Worm (Caenorhabditis elegans) whole organism, young adult: ENCODE data around the gene dbl-1.
A peak's percentile ranks its signal among the peaks of the same experiment; 100 is the strongest.

Source experiments
- B0035.1 ChIP-seq: sonication (generic microtip); optimal IDR thresholded peaks from 2 replicates; lab custom pipeline; 2016; ENCODE audit warnings: missing genetic modification characterization, mild to moderate bottlenecking, missing compliant biosample characterization, missing genotype, missing genetic modification reagents
- B0261.1 ChIP-seq: sonication (generic microtip); optimal IDR thresholded peaks from 2 replicates; lab custom pipeline; 2016; ENCODE audit warnings: mild to moderate bottlenecking, missing genetic modification characterization, moderate library complexity, missing compliant biosample characterization
- B0336.3 ChIP-seq: fragments of 200-800 bp; sonication (Bioruptor generic); IDR thresholded peaks from 2 replicates; pipeline ENCODE4 v1.3.6; 2022; ENCODE audit warnings: missing genetic modification characterization, missing compliant biosample characterization
- C06A6.2 ChIP-seq: fragments of 200-800 bp; sonication (Bioruptor generic); conservative IDR thresholded peaks from 2 replicates; pipeline ENCODE4 v1.3.6; 2022; ENCODE audit warnings: missing genetic modification characterization, missing compliant biosample characterization
- C17E4.6 ChIP-seq: fragments of 200-800 bp; sonication (Bioruptor generic); IDR thresholded peaks from 2 replicates; pipeline ENCODE4 v1.3.6; 2022; ENCODE audit warnings: missing genetic modification reagents, missing genetic modification characterization, missing compliant biosample characterization
- F22D6.2 ChIP-seq: sonication (generic microtip); optimal IDR thresholded peaks from 2 replicates; lab custom pipeline; 2016; ENCODE audit warnings: mild to moderate bottlenecking, missing genetic modification characterization, missing compliant biosample characterization
- F23B12.7 ChIP-seq: sonication (generic microtip); optimal IDR thresholded peaks from 2 replicates; lab custom pipeline; 2017; ENCODE audit warnings: missing genetic modification characterization, mild to moderate bottlenecking, missing compliant biosample characterization, antibody characterized with exemption, moderate library complexity; ENCODE audit not compliant: insufficient read depth
- F33H1.4 ChIP-seq: fragments of 200-800 bp; sonication (Bioruptor generic); IDR thresholded peaks from 2 replicates; pipeline ENCODE4 v1.3.6; 2022; ENCODE audit warnings: missing genetic modification reagents, missing genetic modification characterization, missing compliant biosample characterization
- F52B5.7 ChIP-seq: sonication (generic microtip); optimal IDR thresholded peaks from 2 replicates; lab custom pipeline; 2016; ENCODE audit warnings: mild to moderate bottlenecking, missing genetic modification characterization, missing compliant biosample characterization
- F57A8.1 ChIP-seq: fragments of 200-800 bp; sonication (Bioruptor generic); optimal IDR thresholded peaks from 2 replicates; lab custom pipeline; 2018; ENCODE audit warnings: mild to moderate bottlenecking, missing genetic modification characterization, moderate library complexity, missing compliant biosample characterization
- F57C9.4 ChIP-seq: sonication (generic microtip); optimal IDR thresholded peaks from 2 replicates; lab custom pipeline; 2017; ENCODE audit warnings: mild to moderate bottlenecking, missing genetic modification characterization, missing compliant biosample characterization
- K11D2.4 ChIP-seq: fragments of 200-800 bp; sonication (Bioruptor generic); IDR thresholded peaks from 2 replicates; pipeline ENCODE4 v1.3.6; 2022; ENCODE audit warnings: missing genetic modification reagents, missing genetic modification characterization, missing compliant biosample characterization
- Y56A3A.18 ChIP-seq: fragments of 200-800 bp; sonication (Bioruptor generic); IDR thresholded peaks from 2 replicates; pipeline ENCODE4 v1.3.6; 2022; ENCODE audit warnings: missing genetic modification reagents, missing genetic modification characterization, missing compliant biosample characterization
- aptf-2 ChIP-seq: fragments of 200-800 bp; sonication (Bioruptor generic); conservative IDR thresholded peaks from 2 replicates; pipeline ENCODE4 v1.3.6; 2022; ENCODE audit warnings: missing genetic modification reagents, missing genetic modification characterization, missing compliant biosample characterization
- attf-6 ChIP-seq: fragments of 200-800 bp; sonication (Bioruptor generic); IDR thresholded peaks from 2 replicates; pipeline ENCODE4 v1.3.6; 2022; ENCODE audit warnings: missing genetic modification reagents, missing genetic modification characterization, missing compliant biosample characterization
- ceh-91 ChIP-seq: fragments of 200-800 bp; sonication (Bioruptor generic); IDR thresholded peaks from 2 replicates; pipeline ENCODE4 v1.3.6; 2022; ENCODE audit warnings: missing genetic modification reagents, missing genetic modification characterization, missing compliant biosample characterization
- dpl-1 ChIP-seq: fragments of 150-350 bp; optimal IDR thresholded peaks from 2 replicates; lab custom pipeline; 2014; ENCODE audit warnings: missing biosample characterization, missing genetic modification reagents, missing genetic modification characterization
- efl-1 ChIP-seq: fragments of 150-350 bp; optimal IDR thresholded peaks from 2 replicates; lab custom pipeline; 2014; ENCODE audit warnings: missing biosample characterization, missing genetic modification reagents, missing genetic modification characterization
- egl-18 ChIP-seq: fragments of 200-800 bp; sonication (Bioruptor generic); IDR thresholded peaks from 2 replicates; pipeline ENCODE4 v1.3.6; 2022; ENCODE audit warnings: missing genetic modification reagents, missing genetic modification characterization, missing compliant biosample characterization
- egl-44 ChIP-seq: fragments of 200-800 bp; sonication (Bioruptor generic); IDR thresholded peaks from 2 replicates; pipeline ENCODE4 v1.3.6; 2022; ENCODE audit warnings: missing genetic modification reagents, missing genetic modification characterization, missing compliant biosample characterization
- ekl-4 ChIP-seq: fragments of 200-800 bp; sonication (Bioruptor generic); IDR thresholded peaks from 2 replicates; pipeline ENCODE4 v1.3.6; 2022; ENCODE audit warnings: missing genetic modification reagents, missing genetic modification characterization, missing compliant biosample characterization
- him-1 ChIP-seq: sonication (generic microtip); optimal IDR thresholded peaks from 2 replicates; lab custom pipeline; 2016; ENCODE audit warnings: missing genotype, missing genetic modification reagents, missing genetic modification characterization, missing compliant biosample characterization
- hlh-12 ChIP-seq: sonication (generic microtip); optimal IDR thresholded peaks from 2 replicates; lab custom pipeline; 2016; ENCODE audit warnings: missing genetic modification characterization, missing compliant biosample characterization
- hrde-1 ChIP-seq: sonication (generic microtip); optimal IDR thresholded peaks from 2 replicates; lab custom pipeline; 2016; ENCODE audit warnings: missing genetic modification characterization, mild to moderate bottlenecking, missing compliant biosample characterization, moderate library complexity, missing genotype, missing genetic modification reagents, borderline replicate concordance
- lag-1 ChIP-seq: fragments of 200-800 bp; sonication (Bioruptor generic); IDR thresholded peaks from 2 replicates; pipeline ENCODE4 v1.3.6; 2022; ENCODE audit warnings: missing genetic modification reagents, missing genetic modification characterization, missing compliant biosample characterization
- let-607 ChIP-seq, 2 experiments: fragments of 200-800 bp in 1 of 2; sonication (Bioruptor generic) in 1 of 2; sonication (generic microtip) in 1 of 2; optimal IDR thresholded peaks; 2 replicates each; lab custom pipeline; 2016 to 2018; ENCODE audit warnings: mild to moderate bottlenecking in 2 of 2, missing compliant biosample characterization in 2 of 2, missing genetic modification characterization in 2 of 2, moderate library complexity in 2 of 2, missing genotype in 1 of 2
- lin-35 ChIP-seq, 3 experiments: fragments of 150-350 bp in 2 of 3; sonication (generic microtip) in 1 of 3; optimal IDR thresholded peaks; 2 replicates each; lab custom pipeline; 2014 to 2018; ENCODE audit warnings: missing biosample characterization in 3 of 3, missing genetic modification characterization in 3 of 3, missing genetic modification reagents in 3 of 3
- lir-1 ChIP-seq: fragments of 200-800 bp; sonication (Bioruptor generic); conservative IDR thresholded peaks from 2 replicates; pipeline ENCODE4 v1.3.6; 2022; ENCODE audit warnings: missing genetic modification reagents, missing genetic modification characterization, missing compliant biosample characterization
- lsl-1 ChIP-seq: fragments of 200-800 bp; sonication (Bioruptor generic); optimal IDR thresholded peaks from 2 replicates; lab custom pipeline; 2018; ENCODE audit warnings: mild to moderate bottlenecking, missing genetic modification characterization, moderate library complexity, missing compliant biosample characterization
- madf-10 ChIP-seq: sonication (generic microtip); optimal IDR thresholded peaks from 2 replicates; lab custom pipeline; 2016; ENCODE audit warnings: mild to moderate bottlenecking, missing genetic modification characterization, missing compliant biosample characterization
- mes-4 ChIP-seq: sonication (generic microtip); optimal IDR thresholded peaks from 2 replicates; lab custom pipeline; 2016; ENCODE audit warnings: missing genotype, missing genetic modification characterization, missing compliant biosample characterization
- nfya-1 ChIP-seq: sonication (generic microtip); optimal IDR thresholded peaks from 2 replicates; lab custom pipeline; 2017; ENCODE audit warnings: antibody characterized with exemption, missing compliant biosample characterization, missing genetic modification characterization, borderline replicate concordance; ENCODE audit not compliant: insufficient read depth
- nhr-27 ChIP-seq: fragments of 200-800 bp; sonication (Bioruptor generic); optimal IDR thresholded peaks from 2 replicates; lab custom pipeline; 2018; ENCODE audit warnings: mild to moderate bottlenecking, missing genetic modification characterization, moderate library complexity, missing compliant biosample characterization
- nhr-80 ChIP-seq: sonication (generic microtip); optimal IDR thresholded peaks from 2 replicates; lab custom pipeline; 2016; ENCODE audit warnings: missing genetic modification characterization, missing compliant biosample characterization
- pha-4 ChIP-seq: fragments of 150-350 bp; sonication (generic microtip); optimal IDR thresholded peaks from 2 replicates; lab custom pipeline; 2014; ENCODE audit warnings: missing biosample characterization, missing genetic modification reagents, missing genetic modification characterization
- rcor-1 ChIP-seq: fragments of 200-800 bp; sonication (Bioruptor generic); IDR thresholded peaks from 2 replicates; pipeline ENCODE4 v1.3.6; 2022; ENCODE audit warnings: missing genetic modification reagents, missing genetic modification characterization, missing compliant biosample characterization
- snpc-1.1 ChIP-seq: sonication (generic microtip); optimal IDR thresholded peaks from 2 replicates; lab custom pipeline; 2017; ENCODE audit warnings: missing genetic modification characterization, mild to moderate bottlenecking, missing compliant biosample characterization, antibody characterized with exemption, moderate library complexity, missing genotype, missing genetic modification reagents; ENCODE audit not compliant: insufficient read depth
- snpc-1.3 ChIP-seq: sonication (generic microtip); optimal IDR thresholded peaks from 2 replicates; lab custom pipeline; 2017; ENCODE audit warnings: missing genetic modification characterization, mild to moderate bottlenecking, missing compliant biosample characterization, antibody characterized with exemption, moderate library complexity, missing genotype, missing genetic modification reagents; ENCODE audit not compliant: insufficient read depth
- snpc-4 ChIP-seq, 5 experiments: fragments of 150-350 bp in 1 of 5; sonication (generic microtip) in 4 of 5; optimal IDR thresholded peaks; 2 replicates each; lab custom pipeline; 2014 to 2018; ENCODE audit warnings: missing genetic modification characterization in 5 of 5, missing biosample characterization in 3 of 5, antibody characterized with exemption in 2 of 5, mild to moderate bottlenecking in 2 of 5, missing compliant biosample characterization in 2 of 5, missing genotype in 2 of 5, moderate library complexity in 2 of 5, missing genetic modification reagents in 1 of 5
- somi-1 ChIP-seq: fragments of 200-800 bp; sonication (Bioruptor generic); optimal IDR thresholded peaks from 2 replicates; lab custom pipeline; 2018; ENCODE audit warnings: mild to moderate bottlenecking, missing genetic modification characterization, missing compliant biosample characterization
- tbp1 ChIP-seq: fragments of 200-800 bp; sonication (Bioruptor generic); optimal IDR thresholded peaks from 2 replicates; lab custom pipeline; 2018; ENCODE audit warnings: mild to moderate bottlenecking, missing genetic modification characterization, missing compliant biosample characterization
- ztf-18 ChIP-seq: sonication (generic microtip); optimal IDR thresholded peaks from 2 replicates; lab custom pipeline; 2016; ENCODE audit warnings: missing genotype, mild to moderate bottlenecking, missing genetic modification characterization, missing compliant biosample characterization
- ztf-22 ChIP-seq: fragments of 200-800 bp; sonication (Bioruptor generic); optimal IDR thresholded peaks from 2 replicates; lab custom pipeline; 2018; ENCODE audit warnings: mild to moderate bottlenecking, missing genetic modification characterization, moderate library complexity, missing compliant biosample characterization
- ztf-28 ChIP-seq: fragments of 200-800 bp; sonication (Bioruptor generic); IDR thresholded peaks from 2 replicates; pipeline ENCODE4 v1.3.6; 2022; ENCODE audit warnings: missing genetic modification reagents, missing genetic modification characterization, missing compliant biosample characterization
- ztf-3 ChIP-seq: fragments of 200-800 bp; sonication (Bioruptor generic); optimal IDR thresholded peaks from 2 replicates; lab custom pipeline; 2018; ENCODE audit warnings: mild to moderate bottlenecking, missing genetic modification characterization, missing compliant biosample characterization

Gene dbl-1

ce11 chrV:6782260-6782659 lies 24.3 kb downstream of the dbl-1 start:
- no peak for TF ChIP-seq hlh-12
- TF ChIP-seq lsl-1, result peak; percentile 81
- TF ChIP-seq ceh-91 (GFP tag; lab: Robert Waterston, UW), result peak; percentile 50; the same call in 1 of the 2 replicates
- TF ChIP-seq F33H1.4, result peak; percentile 60
- TF ChIP-seq F52B5.7 (tag; lab: Kevin White, UChicago), result no peak

- TF ChIP-seq lin-35 (GFP tag; optimal IDR thresholded peaks at IDR 0.05; lab: Kevin White, UChicago) (no peak), aptf-2 (GFP tag; lab: Robert Waterston, UW) (no peak), hlh-12 (no peak), F23B12.7 (no peak), snpc-4 (GFP tag; optimal IDR thresholded peaks at IDR 0.05; lab: Kevin White, UChicago) (peak; percentile 60), snpc-4 (tag; optimal IDR thresholded peaks at IDR 0.05; lab: Kevin White, UChicago) (peak in 1 of 4 experiments; percentile 44), Y56A3A.18 (GFP tag; lab: Robert Waterston, UW) (no peak), mes-4 (tag; lab: Kevin White, UChicago) (no peak), rcor-1 (GFP tag; lab: Robert Waterston, UW) (peak; percentile 45; the same call in 1 of the 2 replicates), egl-44 (no peak), lag-1 (GFP tag; lab: Robert Waterston, UW) (no peak), madf-10 (tag; lab: Kevin White, UChicago) (no peak), egl-18 (GFP tag; lab: Robert Waterston, UW) (no peak), nhr-27 (tag; lab: Kevin White, UChicago) (no peak), nfya-1 (tag; lab: Kevin White, UChicago) (no peak), dpl-1 (GFP tag; lab: Kevin White, UChicago) (no peak), C17E4.6 (0 out of 2 replicates have a peak, but pooled peaks have one; percentile 23), C06A6.2 (GFP tag; lab: Robert Waterston, UW) (no peak), B0336.3 (GFP tag; lab: Robert Waterston, UW) (peak; percentile 93), ztf-22 (GFP tag; lab: Kevin White, UChicago) (no peak), ekl-4 (GFP tag; lab: Robert Waterston, UW) (peak; percentile 65), efl-1 (GFP tag; lab: Kevin White, UChicago) (no peak), F57C9.4 (tag; lab: Kevin White, UChicago) (no peak), snpc-1.1 (tag; lab: Kevin White, UChicago) (no peak), ztf-28 (GFP tag; lab: Robert Waterston, UW) (no peak), F22D6.2 (tag; lab: Kevin White, UChicago) (no peak), hrde-1 (peak; percentile 32), K11D2.4 (GFP tag; lab: Robert Waterston, UW) (no peak), nhr-80 (tag; lab: Kevin White, UChicago) (no peak), ztf-18 (peak; percentile 22), attf-6 (peak; percentile 65; the same call in 1 of the 2 replicates), tbp1 (peak; percentile 32), him-1 (tag; lab: Kevin White, UChicago) (no peak), snpc-1.3 (tag; lab: Kevin White, UChicago) (no peak), pha-4 (tag; lab: Kevin White, UChicago) (no peak), ztf-3 (GFP tag; lab: Kevin White, UChicago) (no peak), lir-1 (GFP tag; lab: Robert Waterston, UW) (no peak), F57A8.1 (no peak), B0035.1 (tag; lab: Kevin White, UChicago) (no peak), somi-1 (GFP tag; lab: Kevin White, UChicago) (no peak), B0261.1 (tag; lab: Kevin White, UChicago) (no peak), let-607 (tag; optimal IDR thresholded peaks at IDR 0.05; lab: Kevin White, UChicago) (no peak)
Measured at ce11 chrV:6783044-6783625, 25.2 kb downstream of the dbl-1 start.
